Fruit fly (Drosophila melanogaster): ENCODE measurements around the gene Irk3.

Irk3 gene

dm6 chr2L:18695404-18695804 lies 18.1 kb downstream of the Irk3 start, which contains the start of the genes CG10383 and CG10338 (continued):
- TF ChIP-seq Kr (GFP tag; optimal IDR thresholded peaks at IDR 0.05) (no peak), CG7928 (GFP tag; optimal IDR thresholded peaks at IDR 0.05) (peak; percentile 31), trh (GFP tag; optimal IDR thresholded peaks at IDR 0.05) (peak; percentile 61), hkb (optimal IDR thresholded peaks at IDR 0.05) (peak; percentile 75), hkb (GFP tag; IDR thresholded peaks at IDR 0.05) (peak; percentile 90), CG2129 (GFP tag; IDR thresholded peaks at IDR 0.05; ENCODE audit: partially characterized antibody) (no peak), CG12659 (GFP tag; optimal IDR thresholded peaks at IDR 0.05) (peak; percentile 90), pfk (GFP tag; optimal IDR thresholded peaks at IDR 0.05) (no peak), hth (optimal IDR thresholded peaks at IDR 0.05) (no peak), wor (GFP tag; IDR thresholded peaks at IDR 0.05) (peak; percentile 74), ap (GFP tag; IDR thresholded peaks at IDR 0.05) (peak; percentile 74), esg (GFP tag; conservative IDR thresholded peaks at IDR 0.05) (peak; percentile 87), Oaz (GFP tag; IDR thresholded peaks at IDR 0.05) (peak; percentile 68), Aef1 (GFP tag; IDR thresholded peaks at IDR 0.05) (peak; percentile 91), usp (GFP tag; optimal IDR thresholded peaks at IDR 0.05) (no peak), CG1024 (GFP tag; IDR thresholded peaks at IDR 0.05) (peak; percentile 83), CG10209 (GFP tag; optimal IDR thresholded peaks at IDR 0.05) (peak; percentile 78), NFAT (GFP tag; IDR thresholded peaks at IDR 0.05) (peak; percentile 91), Hr78 (GFP tag; optimal IDR thresholded peaks at IDR 0.05) (no peak), Rfx (GFP tag; IDR thresholded peaks at IDR 0.05) (peak; percentile 94), ro (GFP tag; IDR thresholded peaks at IDR 0.05) (peak; percentile 38; the same call in 1 of the 2 replicates), CG7963 (GFP tag; IDR thresholded peaks at IDR 0.05; ENCODE audit: partially characterized antibody) (no peak), CG9817 (tag; optimal IDR thresholded peaks at IDR 0.05) (peak; percentile 78), run (tag; optimal IDR thresholded peaks at IDR 0.05) (no peak), CG10267 (tag; optimal IDR thresholded peaks at IDR 0.05) (peak; percentile 71), zf30C (GFP tag; optimal IDR thresholded peaks at IDR 0.05) (no peak), Hr3 (GFP tag; optimal IDR thresholded peaks at IDR 0.05) (peak; percentile 84), tin (GFP tag; optimal IDR thresholded peaks at IDR 0.05) (peak; percentile 77), CG16779 (GFP tag; IDR thresholded peaks at IDR 0.05) (peak; percentile 93), CG17186 (GFP tag; optimal IDR thresholded peaks at IDR 0.05) (peak; percentile 80), Tbp (GFP tag; optimal IDR thresholded peaks at IDR 0.05) (no peak), CG1233 (GFP tag; optimal IDR thresholded peaks at IDR 0.05) (peak; percentile 41), h (optimal IDR thresholded peaks at IDR 0.05) (no peak), Mad (GFP tag; optimal IDR thresholded peaks at IDR 0.05) (peak; percentile 79), CG12155 (GFP tag; optimal IDR thresholded peaks at IDR 0.05) (peak; percentile 92), bowl (GFP tag; IDR thresholded peaks at IDR 0.05) (peak; percentile 79), CG5245 (GFP tag; optimal IDR thresholded peaks at IDR 0.05) (peak; percentile 71), CG6654 (GFP tag; optimal IDR thresholded peaks at IDR 0.05) (peak; percentile 25), CkIIα-i1 (GFP tag; IDR thresholded peaks at IDR 0.05) (no peak), D19B (GFP tag; optimal IDR thresholded peaks at IDR 0.05) (peak; percentile 41), ttk (GFP tag; IDR thresholded peaks at IDR 0.05) (peak; percentile 91), CG8944 (GFP tag; optimal IDR thresholded peaks at IDR 0.05) (peak; percentile 91), fru (optimal IDR thresholded peaks at IDR 0.05) (no peak), her (GFP tag; optimal IDR thresholded peaks at IDR 0.05) (peak; percentile 89), grn (GFP tag; optimal IDR thresholded peaks at IDR 0.05) (peak; percentile 22), mam (GFP tag; optimal IDR thresholded peaks at IDR 0.05) (peak; percentile 94), sqz (GFP tag; optimal IDR thresholded peaks at IDR 0.05) (no peak), ssp (GFP tag; IDR thresholded peaks at IDR 0.05) (peak; percentile 71), gsb-n (tag; optimal IDR thresholded peaks at IDR 0.05) (peak; percentile 55), Atf-2 (GFP tag; optimal IDR thresholded peaks at IDR 0.05) (peak; percentile 91), CG6689 (GFP tag; IDR thresholded peaks at IDR 0.05) (peak; percentile 84), trem (tag; optimal IDR thresholded peaks at IDR 0.05) (peak; percentile 84), HLH3B (GFP tag; IDR thresholded peaks at IDR 0.05) (peak; percentile 90), Dbx (GFP tag; IDR thresholded peaks at IDR 0.05) (peak; percentile 92)

Measured in whole organism, embryonic.